Worm (Caenorhabditis elegans): ENCODE results near the gene lgc-49.

Gene lgc-49

ce11 chrV:11220415-11220814 lies 29.3 kb downstream of the lgc-49 start:
- TF ChIP-seq mep-1 (tag; optimal IDR thresholded peaks at IDR 0.05) (no peak), nhr-28 (tag; optimal IDR thresholded peaks at IDR 0.05) (peak; percentile 54)

- TF ChIP-seq nhr-102 (tag; optimal IDR thresholded peaks at IDR 0.05) = no peak
- TF ChIP-seq sdz-12 (GFP tag; optimal IDR thresholded peaks at IDR 0.05) = no peak
- TF ChIP-seq F26F4.8 (GFP tag; conservative IDR thresholded peaks at IDR 0.05) = no peak
- no peak for TF ChIP-seq nhr-237 (tag; optimal IDR thresholded peaks at IDR 0.05)
- TF ChIP-seq nhr-11 (tag; optimal IDR thresholded peaks at IDR 0.05) = no peak
Measured at ce11 chrV:11220936-11221335, 29.9 kb downstream of the lgc-49 start, which contains the start of gene T19B10.2. Gene T19B10.2 (plus strand): TSS chrV:11221302.

ce11 chrV:11223698-11224097 lies 32.6 kb downstream of the lgc-49 start:
- TF ChIP-seq unc-62 (GFP tag; optimal IDR thresholded peaks at IDR 0.05 in 1 of 2) (peak in 1 of 2 experiments; percentile 91), unc-62 (tag; optimal IDR thresholded peaks at IDR 0.05) (no peak), R02D3.7 (tag; optimal IDR thresholded peaks at IDR 0.05) (no peak)

DNA sequence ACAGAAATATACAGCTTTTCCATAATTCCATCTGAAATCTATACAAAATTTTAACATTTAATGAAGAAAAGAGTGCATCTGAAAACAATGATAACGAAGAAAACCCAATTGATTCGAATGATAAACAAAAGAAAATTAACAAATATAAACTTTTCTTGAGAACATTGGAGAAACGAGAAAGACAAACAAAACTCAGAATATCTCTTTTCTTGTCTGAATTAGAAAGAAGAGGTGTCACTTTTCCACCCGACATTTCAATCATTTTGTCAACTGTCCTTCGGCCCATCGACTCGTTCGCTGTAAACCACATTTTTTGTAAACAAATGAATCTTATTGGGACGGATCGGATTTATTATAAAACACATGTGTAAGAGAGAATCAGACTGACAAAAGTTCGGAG lies 34.9 kb downstream of the lgc-49 start, which contains the start of gene bgal-1:
bgal-1 (minus strand) TSS at position 38 of the 400 bp plus-strand sequence.
- TF ChIP-seq F49E8.2 (tag; optimal IDR thresholded peaks at IDR 0.05; ENCODE audit: borderline replicate concordance) = no peak
- TF ChIP-seq egl-43 (GFP tag; IDR thresholded peaks at IDR 0.05) = no peak
- no peak for TF ChIP-seq fkh-10 (GFP tag; optimal IDR thresholded peaks at IDR 0.05)
- peak; percentile 43 for TF ChIP-seq dve-1 (tag; optimal IDR thresholded peaks at IDR 0.05; ENCODE audit: insufficient read depth)
- no peak for TF ChIP-seq madf-9 (GFP tag; conservative IDR thresholded peaks at IDR 0.05)
- no peak for TF ChIP-seq dpl-1 (GFP tag; optimal IDR thresholded peaks at IDR 0.05)
- TF ChIP-seq spr-3 (GFP tag; optimal IDR thresholded peaks at IDR 0.05) = no peak
- no peak for TF ChIP-seq ceh-82 (tag; optimal IDR thresholded peaks at IDR 0.05)
- peak; percentile 53 for TF ChIP-seq mep-1 (tag; optimal IDR thresholded peaks at IDR 0.05)
- TF ChIP-seq lin-13 (GFP tag; optimal IDR thresholded peaks at IDR 0.05) = no peak
- TF ChIP-seq ctbp-1 (GFP tag; IDR thresholded peaks at IDR 0.05) = no peak
- peak in 1 of 2 experiments; percentile 55 for TF ChIP-seq lsy-2 (tag; optimal IDR thresholded peaks at IDR 0.05)
- TF ChIP-seq ama-1 (optimal IDR thresholded peaks at IDR 0.05) = peak; percentile 92
- peak; percentile 4 for TF ChIP-seq F10B5.3 (tag; optimal IDR thresholded peaks at IDR 0.05)
- peak in 1 of 2 experiments; percentile 72 for TF ChIP-seq daf-16 (GFP tag; optimal IDR thresholded peaks at IDR 0.05)
- TF ChIP-seq daf-16 (tag; optimal IDR thresholded peaks at IDR 0.05) = peak; percentile 28
- no peak for TF ChIP-seq F44E2.7 (GFP tag; IDR thresholded peaks at IDR 0.05)
- no peak for TF ChIP-seq zag-1 (tag; optimal IDR thresholded peaks at IDR 0.05)
- TF ChIP-seq pha-4 (GFP tag; IDR thresholded peaks at IDR 0.05) = peak; percentile 6; the same call in 1 of the 2 replicates
- TF ChIP-seq pha-4 (tag; optimal IDR thresholded peaks at IDR 0.05) = no peak
- TF ChIP-seq set-16 (GFP tag; IDR thresholded peaks at IDR 0.05) = no peak
- peak; percentile 4 for TF ChIP-seq hlh-30 (tag; optimal IDR thresholded peaks at IDR 0.05; ENCODE audit: insufficient read depth)
- TF ChIP-seq lin-15B (tag; optimal IDR thresholded peaks at IDR 0.05) = no peak
- no peak for TF ChIP-seq egl-27 (tag; optimal IDR thresholded peaks at IDR 0.05)
- TF ChIP-seq T26A8.4 (GFP tag; IDR thresholded peaks at IDR 0.05) = no peak; the same call in 1 of the 2 replicates
- peak; percentile 13 for TF ChIP-seq hlh-11 (tag; optimal IDR thresholded peaks at IDR 0.05)

ce11 chrV:11228653-11229173 lies 37.6 kb downstream of the lgc-49 start, which contains the start of gene pqn-70:
Gene pqn-70 (minus strand): TSS chrV:11228703.
- TF ChIP-seq T20F7.1 (GFP tag; optimal IDR thresholded peaks at IDR 0.05) = peak; percentile 60
- no peak for TF ChIP-seq fos-1 (tag; optimal IDR thresholded peaks at IDR 0.05)
- no peak for TF ChIP-seq sdz-12 (GFP tag; optimal IDR thresholded peaks at IDR 0.05)
- peak; percentile 39 for TF ChIP-seq ztf-7 (tag; optimal IDR thresholded peaks at IDR 0.05)
- TF ChIP-seq ceh-32 (tag; optimal IDR thresholded peaks at IDR 0.05; ENCODE audit: poor library complexity) = no peak
- peak; percentile 87 for TF ChIP-seq mes-2 (tag; optimal IDR thresholded peaks at IDR 0.05; ENCODE audit: poor library complexity, severe bottlenecking)
- TF ChIP-seq aha-1 (tag) = no peak
- no peak for TF ChIP-seq daf-16 (GFP tag; optimal IDR thresholded peaks at IDR 0.05)
- TF ChIP-seq daf-16 (tag; optimal IDR thresholded peaks at IDR 0.05) = peak; percentile 3
- no peak for TF ChIP-seq Y5F2A.4 (GFP tag; optimal IDR thresholded peaks at IDR 0.05)
- no peak for TF ChIP-seq skn-1 (tag; optimal IDR thresholded peaks at IDR 0.05)
- TF ChIP-seq D1046.2 (GFP tag; IDR thresholded peaks at IDR 0.05) = no peak
- TF ChIP-seq mdt-29 (GFP tag; IDR thresholded peaks at IDR 0.05) = no peak
- TF ChIP-seq nhr-76 (tag; optimal IDR thresholded peaks at IDR 0.05) = no peak
- no peak for TF ChIP-seq dmd-9 (GFP tag; IDR thresholded peaks at IDR 0.05)
